Fruit fly (Drosophila melanogaster): ENCODE results near the gene CG2059.

DNA sequence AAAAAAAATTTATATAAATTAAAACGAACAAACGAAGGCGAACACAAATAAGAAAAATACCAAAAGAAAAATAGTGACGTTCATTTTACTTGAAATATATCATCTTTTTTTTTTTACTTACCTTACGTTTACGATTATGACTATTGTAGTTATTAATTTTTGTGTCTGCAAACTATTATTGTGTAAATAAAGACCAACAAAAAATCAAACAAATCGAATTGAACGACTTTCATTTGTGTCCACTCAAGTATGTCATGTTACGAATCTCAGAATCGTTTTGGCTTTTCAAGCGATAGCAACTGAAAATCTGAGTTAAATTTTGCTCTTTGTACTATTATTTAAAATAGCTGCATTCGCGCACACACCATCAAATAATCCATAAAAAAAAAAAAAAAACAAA is 42.6 kb downstream of the CG2059 start, which contains the start of gene Acsf3:
- no peak for TF ChIP-seq CG9948 (tag; optimal IDR thresholded peaks at IDR 0.05)
- no peak for TF ChIP-seq Pif1B (GFP tag; optimal IDR thresholded peaks at IDR 0.05)
- TF ChIP-seq CG14655 (GFP tag; optimal IDR thresholded peaks at IDR 0.05): no peak
- no peak for TF ChIP-seq CG12605 (GFP tag; IDR thresholded peaks at IDR 0.05)
- no peak for TF ChIP-seq fd96Ca (GFP tag; IDR thresholded peaks at IDR 0.05)
- TF ChIP-seq Ets98B (GFP tag; IDR thresholded peaks at IDR 0.05): no peak
- TF ChIP-seq gl (tag; optimal IDR thresholded peaks at IDR 0.05): no peak
- no peak for TF ChIP-seq CG17806 (tag; optimal IDR thresholded peaks at IDR 0.05)

Measured in whole organism, pupa.